Worm (Caenorhabditis elegans): ENCODE data around the gene F46B6.10.

DNA sequence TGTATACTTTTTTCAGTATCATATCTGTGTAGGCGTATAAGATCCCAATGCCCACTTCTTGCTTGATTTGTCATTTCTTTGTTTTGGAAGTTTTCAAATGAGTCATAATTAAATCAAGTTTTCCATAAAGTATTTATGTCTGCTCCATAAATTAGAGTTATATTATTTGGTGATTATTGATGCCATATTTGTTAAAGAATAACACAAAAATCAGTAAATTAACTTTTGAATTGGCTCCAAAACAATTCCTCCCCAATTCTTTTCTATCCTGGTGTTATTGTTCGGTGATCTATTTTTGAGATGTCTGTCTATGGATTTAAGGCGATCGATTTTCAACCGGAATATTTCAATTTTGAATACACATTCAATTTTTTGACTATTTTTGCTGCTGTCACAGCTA, 3.3 kb upstream of the F46B6.10 start, which contains the start of gene sru-37:
- TF ChIP-seq tbx-9 (tag; optimal IDR thresholded peaks at IDR 0.05; ENCODE audit: borderline replicate concordance), result no peak
- TF ChIP-seq ztf-6 (GFP tag; IDR thresholded peaks at IDR 0.05), result no peak
- no peak for TF ChIP-seq madf-8 (GFP tag; conservative IDR thresholded peaks at IDR 0.05)
- TF ChIP-seq madf-10 (tag; optimal IDR thresholded peaks at IDR 0.05), result no peak
- TF ChIP-seq atf-7 (tag; optimal IDR thresholded peaks at IDR 0.05), result no peak
- TF ChIP-seq zim-3 (tag; optimal IDR thresholded peaks at IDR 0.05), result no peak
- no peak for TF ChIP-seq snpc-4 (GFP tag; optimal IDR thresholded peaks at IDR 0.05)
- no peak for TF ChIP-seq snpc-4 (tag; optimal IDR thresholded peaks at IDR 0.05)
- no peak for TF ChIP-seq bed-2 (GFP tag; IDR thresholded peaks at IDR 0.05)
- TF ChIP-seq ama-1 (optimal IDR thresholded peaks at IDR 0.05), result no peak
- no peak for TF ChIP-seq ama-1 (GFP tag; optimal IDR thresholded peaks at IDR 0.05)
- no peak for TF ChIP-seq lir-1 (GFP tag; conservative IDR thresholded peaks at IDR 0.05)
- no peak for TF ChIP-seq nfya-1 (tag; optimal IDR thresholded peaks at IDR 0.05; ENCODE audit: borderline replicate concordance, insufficient read depth)
